Worm (Caenorhabditis elegans): ENCODE data around the gene copb-1.
"Not testable (repeated sequence)": the region's sequence is repeated elsewhere in the genome, so short reads cannot be mapped to it uniquely, and the experiment has no call there.

DNA sequence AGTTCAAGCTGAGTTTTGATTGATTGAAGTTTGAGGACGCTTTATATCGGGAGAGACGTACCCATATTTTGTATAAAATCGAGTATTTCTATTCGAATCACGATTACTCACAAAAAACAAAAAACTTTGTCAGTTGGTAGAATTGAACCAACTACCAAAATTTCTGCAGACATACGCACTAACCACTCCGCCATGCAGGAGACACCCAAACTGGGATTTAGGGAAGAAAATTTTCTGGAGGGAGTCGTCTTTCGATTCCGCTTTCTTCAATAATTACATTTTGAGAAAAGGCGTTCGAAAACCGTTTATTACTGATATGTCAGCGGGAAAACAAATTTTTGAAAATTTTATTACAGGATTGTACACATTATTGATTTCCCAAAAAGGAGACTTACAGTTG, 47.3 kb upstream of the copb-1 start:
- not testable (repeated sequence) for TF ChIP-seq attf-6 (GFP tag; IDR thresholded peaks at IDR 0.05); nfya-2 (GFP tag; IDR thresholded peaks at IDR 0.05); athp-1 (tag; optimal IDR thresholded peaks at IDR 0.05); F22D6.2 (tag; optimal IDR thresholded peaks at IDR 0.05); nhr-90 (tag; optimal IDR thresholded peaks at IDR 0.05); lsy-27 (tag; optimal IDR thresholded peaks at IDR 0.05; ENCODE audit: borderline replicate concordance, insufficient read depth); efl-1 (GFP tag; optimal IDR thresholded peaks at IDR 0.05); sdz-38 (tag; optimal IDR thresholded peaks at IDR 0.05); mes-4 (tag; optimal IDR thresholded peaks at IDR 0.05)

Data from whole organism, young adult.